Fruit fly (Drosophila melanogaster): ENCODE data around the gene ppk31.

Gene ppk31

dm6 chr3R:27131408-27131807 is 31.5 kb upstream of the ppk31 start (continued):
- TF ChIP-seq B-H2 (GFP tag; optimal IDR thresholded peaks at IDR 0.05), result peak; percentile 71
- TF ChIP-seq CG3163 (GFP tag; optimal IDR thresholded peaks at IDR 0.05), result peak; percentile 19
- TF ChIP-seq CG7556 (GFP tag; optimal IDR thresholded peaks at IDR 0.05), result peak; percentile 34
- TF ChIP-seq CG18476 (GFP tag; optimal IDR thresholded peaks at IDR 0.05), result no peak
- TF ChIP-seq Deaf1 (tag; optimal IDR thresholded peaks at IDR 0.05), result no peak
- no peak for TF ChIP-seq CG7271 (tag; optimal IDR thresholded peaks at IDR 0.05)
- no peak for TF ChIP-seq danr (GFP tag; IDR thresholded peaks at IDR 0.05)
- TF ChIP-seq cwo (GFP tag; optimal IDR thresholded peaks at IDR 0.05), result peak; percentile 56
- no peak for TF ChIP-seq jumu (GFP tag; optimal IDR thresholded peaks at IDR 0.05)
- TF ChIP-seq hkb (optimal IDR thresholded peaks at IDR 0.05), result no peak
- TF ChIP-seq hkb (GFP tag; IDR thresholded peaks at IDR 0.05), result peak; percentile 53
- no peak for TF ChIP-seq Spps (tag; optimal IDR thresholded peaks at IDR 0.05)
- no peak for TF ChIP-seq CG4404 (GFP tag; IDR thresholded peaks at IDR 0.05)
- no peak for TF ChIP-seq Rx (GFP tag; IDR thresholded peaks at IDR 0.05)
- peak; percentile 22 for TF ChIP-seq NfI (GFP tag; optimal IDR thresholded peaks at IDR 0.05)
- no peak for TF ChIP-seq yki (optimal IDR thresholded peaks at IDR 0.05)
- 0 out of 3 replicates have a peak, but pooled peaks have one; percentile 29 for TF ChIP-seq Mrtf (GFP tag; IDR thresholded peaks at IDR 0.05)
- no peak for TF ChIP-seq cato (GFP tag; optimal IDR thresholded peaks at IDR 0.05; ENCODE audit: borderline replicate concordance)
- TF ChIP-seq Max (GFP tag; optimal IDR thresholded peaks at IDR 0.05), result no peak
- peak; percentile 70 for TF ChIP-seq pho (GFP tag; optimal IDR thresholded peaks at IDR 0.05)
- no peak for TF ChIP-seq Lhr (GFP tag; optimal IDR thresholded peaks at IDR 0.05)
- no peak for TF ChIP-seq ems (GFP tag; optimal IDR thresholded peaks at IDR 0.05)
- TF ChIP-seq ken (GFP tag; IDR thresholded peaks at IDR 0.05), result no peak
- no peak for TF ChIP-seq dan (GFP tag; IDR thresholded peaks at IDR 0.05)
- TF ChIP-seq CG12744 (GFP tag; optimal IDR thresholded peaks at IDR 0.05), result no peak
- no peak for TF ChIP-seq tio (GFP tag; optimal IDR thresholded peaks at IDR 0.05)
- 0 out of 3 replicates have a peak, but pooled peaks have one; percentile 42 for TF ChIP-seq CG11695 (GFP tag; IDR thresholded peaks at IDR 0.05)
- no peak for TF ChIP-seq CG18262 (tag; optimal IDR thresholded peaks at IDR 0.05)
- peak; percentile 9 for TF ChIP-seq CG7928 (GFP tag; optimal IDR thresholded peaks at IDR 0.05)
- peak; percentile 48 for TF ChIP-seq CG1233 (GFP tag; optimal IDR thresholded peaks at IDR 0.05)
- peak; percentile 39 for TF ChIP-seq Camta (GFP tag; optimal IDR thresholded peaks at IDR 0.05)
- no peak for TF ChIP-seq grn (GFP tag; optimal IDR thresholded peaks at IDR 0.05)
- no peak for TF ChIP-seq H15 (GFP tag; IDR thresholded peaks at IDR 0.05)
- no peak for TF ChIP-seq gt (GFP tag; IDR thresholded peaks at IDR 0.05)
- TF ChIP-seq gce (GFP tag; IDR thresholded peaks at IDR 0.05), result 0 out of 3 replicates have a peak, but pooled peaks have one; percentile 5
- no peak for TF ChIP-seq CG13775 (GFP tag; optimal IDR thresholded peaks at IDR 0.05)
- no peak for TF ChIP-seq en (GFP tag; optimal IDR thresholded peaks at IDR 0.05)
- peak; percentile 3 for TF ChIP-seq CG4282 (GFP tag; optimal IDR thresholded peaks at IDR 0.05)
- TF ChIP-seq ab (GFP tag; optimal IDR thresholded peaks at IDR 0.05), result no peak
- no peak for TF ChIP-seq CG8359 (GFP tag; optimal IDR thresholded peaks at IDR 0.05; ENCODE audit: borderline replicate concordance)
- peak; percentile 35 for TF ChIP-seq bcd (GFP tag; optimal IDR thresholded peaks at IDR 0.05)
- no peak for TF ChIP-seq disco-r (GFP tag; optimal IDR thresholded peaks at IDR 0.05)
- no peak for TF ChIP-seq nerfin-2 (GFP tag; IDR thresholded peaks at IDR 0.05; ENCODE audit: partially characterized antibody)
- peak; percentile 32; the same call in 1 of the 2 replicates for TF ChIP-seq Xrp1 (GFP tag; IDR thresholded peaks at IDR 0.05)
- TF ChIP-seq lbe (GFP tag; optimal IDR thresholded peaks at IDR 0.05), result no peak
- no peak for TF ChIP-seq CG11696 (GFP tag; IDR thresholded peaks at IDR 0.05)
- no peak for TF ChIP-seq CG14710 (tag; optimal IDR thresholded peaks at IDR 0.05)
- no peak for TF ChIP-seq CG7963 (GFP tag; IDR thresholded peaks at IDR 0.05; ENCODE audit: partially characterized antibody)
- no peak for TF ChIP-seq dm (GFP tag; optimal IDR thresholded peaks at IDR 0.05)
- no peak for TF ChIP-seq Doc2 (GFP tag; IDR thresholded peaks at IDR 0.05)
- peak; percentile 64 for TF ChIP-seq CG15601 (tag; optimal IDR thresholded peaks at IDR 0.05)
- peak; percentile 24 for TF ChIP-seq CG18011 (GFP tag; optimal IDR thresholded peaks at IDR 0.05)
